Worm (Caenorhabditis elegans): ENCODE measurements around the gene ttr-11.
A peak's percentile ranks its signal among the peaks of the same experiment; 100 is the strongest.

ttr-11 gene

ce11 chrV:20573392-20573791 lies 29.7 kb upstream of the ttr-11 start, which contains the start of gene F26F2.5:
Gene F26F2.5, plus strand, starts transcription at chrV:20573692.
- TF ChIP-seq sea-1 (GFP tag; conservative IDR thresholded peaks at IDR 0.05) (no peak), F13C5.2 (tag; optimal IDR thresholded peaks at IDR 0.05) (no peak), flt-1 (GFP tag; IDR thresholded peaks at IDR 0.05) (no peak), pes-1 (GFP tag; IDR thresholded peaks at IDR 0.05) (no peak), hmg-4 (GFP tag; optimal IDR thresholded peaks at IDR 0.05) (no peak), aly-1 (tag; optimal IDR thresholded peaks at IDR 0.05) (no peak), tbx-11 (GFP tag; IDR thresholded peaks at IDR 0.05) (no peak)

- TF ChIP-seq tbx-11 (GFP tag; IDR thresholded peaks at IDR 0.05) (no peak), sea-1 (GFP tag; conservative IDR thresholded peaks at IDR 0.05) (no peak), ama-1 (optimal IDR thresholded peaks at IDR 0.05) (no peak), scrt-1 (GFP tag; IDR thresholded peaks at IDR 0.05) (no peak), tbx-37 (GFP tag; conservative IDR thresholded peaks at IDR 0.05) (no peak), hnd-1 (tag; optimal IDR thresholded peaks at IDR 0.05) (no peak), F13C5.2 (tag; optimal IDR thresholded peaks at IDR 0.05) (no peak), ets-7 (tag; optimal IDR thresholded peaks at IDR 0.05) (no peak), ceh-36 (tag; optimal IDR thresholded peaks at IDR 0.05) (no peak), pes-1 (GFP tag; IDR thresholded peaks at IDR 0.05) (no peak)
Observed at ce11 chrV:20574314-20574713, 28.8 kb upstream of the ttr-11 start, which contains the start of gene clec-263. Gene clec-263, plus strand, starts transcription at chrV:20574614.

- TF ChIP-seq scrt-1 (GFP tag; IDR thresholded peaks at IDR 0.05) (no peak), ama-1 (optimal IDR thresholded peaks at IDR 0.05) (no peak), aly-1 (tag; optimal IDR thresholded peaks at IDR 0.05) (no peak), flt-1 (GFP tag; IDR thresholded peaks at IDR 0.05) (no peak), hmg-4 (GFP tag; optimal IDR thresholded peaks at IDR 0.05) (no peak), ets-7 (tag; optimal IDR thresholded peaks at IDR 0.05) (no peak)
Observed at ce11 chrV:20574872-20575271, 28.2 kb upstream of the ttr-11 start.

ce11 chrV:20579534-20579933 lies 23.6 kb upstream of the ttr-11 start, which contains the start of gene F26F2.8:
Gene F26F2.8, plus strand, starts transcription at chrV:20579546.
- TF ChIP-seq B0310.2 (tag; optimal IDR thresholded peaks at IDR 0.05) = no peak
- no peak for TF ChIP-seq hmbx-1 (tag; optimal IDR thresholded peaks at IDR 0.05)
- TF ChIP-seq pes-1 (GFP tag; IDR thresholded peaks at IDR 0.05) = no peak
- TF ChIP-seq hmg-4 (GFP tag; optimal IDR thresholded peaks at IDR 0.05) = no peak
- TF ChIP-seq tbx-11 (GFP tag; IDR thresholded peaks at IDR 0.05) = no peak
- TF ChIP-seq sea-1 (GFP tag; conservative IDR thresholded peaks at IDR 0.05) = no peak
- TF ChIP-seq aly-1 (tag; optimal IDR thresholded peaks at IDR 0.05) = no peak
- no peak for TF ChIP-seq ama-1 (optimal IDR thresholded peaks at IDR 0.05)
- no peak for TF ChIP-seq flt-1 (GFP tag; IDR thresholded peaks at IDR 0.05)
- no peak for TF ChIP-seq ets-7 (tag; optimal IDR thresholded peaks at IDR 0.05)
- no peak for TF ChIP-seq F13C5.2 (tag; optimal IDR thresholded peaks at IDR 0.05)
- no peak for TF ChIP-seq scrt-1 (GFP tag; IDR thresholded peaks at IDR 0.05)
- TF ChIP-seq ceh-36 (tag; optimal IDR thresholded peaks at IDR 0.05) = no peak

- TF ChIP-seq aly-1 (tag; optimal IDR thresholded peaks at IDR 0.05) = no peak
- no peak for TF ChIP-seq tra-4 (tag; optimal IDR thresholded peaks at IDR 0.05)
- no peak for TF ChIP-seq hmbx-1 (tag; optimal IDR thresholded peaks at IDR 0.05)
- TF ChIP-seq pes-1 (GFP tag; IDR thresholded peaks at IDR 0.05) = 0 out of 2 replicates have a peak, but pooled peaks have one; percentile 42
- TF ChIP-seq F13C5.2 (tag; optimal IDR thresholded peaks at IDR 0.05) = peak; percentile 76
- 0 out of 2 replicates have a peak, but pooled peaks have one; percentile 19 for TF ChIP-seq tbx-37 (GFP tag; conservative IDR thresholded peaks at IDR 0.05)
- TF ChIP-seq scrt-1 (GFP tag; IDR thresholded peaks at IDR 0.05) = no peak
- 0 out of 2 replicates have a peak, but pooled peaks have one; percentile 18 for TF ChIP-seq tbx-11 (GFP tag; IDR thresholded peaks at IDR 0.05)
- no peak for TF ChIP-seq hnd-1 (tag; optimal IDR thresholded peaks at IDR 0.05)
- TF ChIP-seq flt-1 (GFP tag; IDR thresholded peaks at IDR 0.05) = no peak
- TF ChIP-seq B0310.2 (tag; optimal IDR thresholded peaks at IDR 0.05) = no peak
- TF ChIP-seq ets-7 (tag; optimal IDR thresholded peaks at IDR 0.05) = no peak
- no peak for TF ChIP-seq ceh-36 (tag; optimal IDR thresholded peaks at IDR 0.05)
- peak; percentile 32 for TF ChIP-seq hmg-4 (GFP tag; optimal IDR thresholded peaks at IDR 0.05)
- TF ChIP-seq ama-1 (optimal IDR thresholded peaks at IDR 0.05) = no peak
- no peak for TF ChIP-seq sea-1 (GFP tag; conservative IDR thresholded peaks at IDR 0.05)
- TF ChIP-seq ceh-13 (GFP tag; optimal IDR thresholded peaks at IDR 0.05) = no peak
Observed at ce11 chrV:20580511-20581040, 22.5 kb upstream of the ttr-11 start, which contains the start of gene F26F2.7. Gene F26F2.7, plus strand, starts transcription at chrV:20580990.

ce11 chrV:20594746-20595145 lies 8.4 kb upstream of the ttr-11 start, which contains the start of gene F26F2.10:
Gene F26F2.10, minus strand, starts transcription at chrV:20594846.
- no peak for TF ChIP-seq ceh-13 (GFP tag; optimal IDR thresholded peaks at IDR 0.05)
- TF ChIP-seq flt-1 (GFP tag; IDR thresholded peaks at IDR 0.05) = no peak
- TF ChIP-seq hmbx-1 (tag; optimal IDR thresholded peaks at IDR 0.05) = no peak
- TF ChIP-seq B0310.2 (tag; optimal IDR thresholded peaks at IDR 0.05) = no peak
- TF ChIP-seq hmg-4 (GFP tag; optimal IDR thresholded peaks at IDR 0.05) = no peak
- TF ChIP-seq F13C5.2 (tag; optimal IDR thresholded peaks at IDR 0.05) = no peak
- no peak for TF ChIP-seq tbx-11 (GFP tag; IDR thresholded peaks at IDR 0.05)
- TF ChIP-seq hnd-1 (tag; optimal IDR thresholded peaks at IDR 0.05) = no peak
- TF ChIP-seq tra-4 (tag; optimal IDR thresholded peaks at IDR 0.05) = no peak
- TF ChIP-seq sea-1 (GFP tag; conservative IDR thresholded peaks at IDR 0.05) = no peak
- no peak for TF ChIP-seq ets-7 (tag; optimal IDR thresholded peaks at IDR 0.05)
- no peak for TF ChIP-seq ama-1 (optimal IDR thresholded peaks at IDR 0.05)
- TF ChIP-seq scrt-1 (GFP tag; IDR thresholded peaks at IDR 0.05) = no peak
- no peak for TF ChIP-seq tbx-37 (GFP tag; conservative IDR thresholded peaks at IDR 0.05)
- no peak for TF ChIP-seq pes-1 (GFP tag; IDR thresholded peaks at IDR 0.05)
- no peak for TF ChIP-seq ceh-36 (tag; optimal IDR thresholded peaks at IDR 0.05)
- no peak for TF ChIP-seq aly-1 (tag; optimal IDR thresholded peaks at IDR 0.05)

- TF ChIP-seq hmg-4 (GFP tag; optimal IDR thresholded peaks at IDR 0.05) = no peak
- no peak for TF ChIP-seq ets-7 (tag; optimal IDR thresholded peaks at IDR 0.05)
- no peak for TF ChIP-seq tbx-37 (GFP tag; conservative IDR thresholded peaks at IDR 0.05)
- TF ChIP-seq ama-1 (optimal IDR thresholded peaks at IDR 0.05) = no peak
- TF ChIP-seq ceh-36 (tag; optimal IDR thresholded peaks at IDR 0.05) = no peak
Observed at ce11 chrV:20595653-20596052, 7.5 kb upstream of the ttr-11 start, which contains the start of gene F26F2.11. Gene F26F2.11, minus strand, starts transcription at chrV:20595753.

All from whole organism, early embryonic.